Worm (Caenorhabditis elegans) whole organism, L4 larva: ENCODE data around the gene npr-43.
A peak's percentile ranks its signal among the peaks of the same experiment; 100 is the strongest.

ENCODE experiments used
- F26F4.8 ChIP-seq: fragments of 200-800 bp; sonication (Bioruptor generic); conservative IDR thresholded peaks from 2 replicates; pipeline ENCODE4 v1.3.6; 2022; ENCODE audit warnings: missing genetic modification characterization, missing compliant biosample characterization
- F37D6.2 ChIP-seq: sonication (generic microtip); optimal IDR thresholded peaks from 2 replicates; lab custom pipeline; 2016; ENCODE audit warnings: mild to moderate bottlenecking, missing genetic modification characterization, missing compliant biosample characterization
- F44E2.7 ChIP-seq: fragments of 200-800 bp; sonication (Bioruptor generic); IDR thresholded peaks from 2 replicates; pipeline ENCODE4 v2.1.2; 2022; ENCODE audit warnings: missing genetic modification characterization, missing compliant biosample characterization
- R02D3.7 ChIP-seq: fragments of 150-350 bp; sonication (generic microtip); optimal IDR thresholded peaks from 3 replicates; lab custom pipeline; 2014; ENCODE audit warnings: missing biosample characterization, missing genetic modification characterization
- T26A8.4 ChIP-seq: fragments of 200-800 bp; sonication (Bioruptor generic); IDR thresholded peaks from 2 replicates; pipeline ENCODE4 v1.3.6; 2022; ENCODE audit warnings: missing genetic modification characterization, missing compliant biosample characterization
- ZK546.5 ChIP-seq, 2 experiments: sonication (generic microtip); optimal IDR thresholded peaks; 2 replicates each; lab custom pipeline; 2017; ENCODE audit warnings: missing biosample characterization in 2 of 2, missing genetic modification characterization in 2 of 2
- aly-2 ChIP-seq: sonication (generic microtip); optimal IDR thresholded peaks from 2 replicates; lab custom pipeline; 2018; ENCODE audit warnings: missing biosample characterization, missing genetic modification characterization
- ceh-44 ChIP-seq: fragments of 200-800 bp; sonication (Bioruptor generic); IDR thresholded peaks from 2 replicates; pipeline ENCODE4 v1.3.6; 2022; ENCODE audit warnings: missing genetic modification reagents, missing genetic modification characterization, missing compliant biosample characterization
- daf-16 ChIP-seq, 3 experiments: sonication (generic microtip); optimal IDR thresholded peaks; 2 replicates each; lab custom pipeline; 2016 to 2017; ENCODE audit warnings: missing genetic modification characterization in 3 of 3, missing genetic modification reagents in 3 of 3, mild to moderate bottlenecking in 2 of 3, missing compliant biosample characterization in 2 of 3, missing biosample characterization in 1 of 3, moderate library complexity in 1 of 3
- dmd-8 ChIP-seq: fragments of 200-800 bp; sonication (Bioruptor generic); IDR thresholded peaks from 2 replicates; pipeline ENCODE4 v1.3.6; 2022; ENCODE audit warnings: missing genetic modification characterization, missing compliant biosample characterization
- egl-43 ChIP-seq: fragments of 200-800 bp; sonication (Bioruptor generic); IDR thresholded peaks from 2 replicates; pipeline ENCODE4 v1.3.6; 2022; ENCODE audit warnings: missing genetic modification reagents, missing genetic modification characterization, missing compliant biosample characterization
- fos-1 ChIP-seq: fragments of 150-350 bp; optimal IDR thresholded peaks from 2 replicates; lab custom pipeline; 2014; ENCODE audit warnings: missing biosample characterization, missing genetic modification characterization
- hif-1 ChIP-seq, 2 experiments: sonication (generic microtip); optimal IDR thresholded peaks; 2 replicates each; lab custom pipeline; 2016 to 2017; ENCODE audit warnings: missing compliant biosample characterization in 2 of 2, missing genetic modification characterization in 2 of 2, missing genetic modification reagents in 2 of 2, missing genotype in 2 of 2, mild to moderate bottlenecking in 1 of 2
- hlh-11 ChIP-seq: fragments of 200-800 bp; sonication (Bioruptor generic); optimal IDR thresholded peaks from 2 replicates; lab custom pipeline; 2018; ENCODE audit warnings: mild to moderate bottlenecking, missing genetic modification characterization, missing compliant biosample characterization
- hmg-1.1 ChIP-seq: fragments of 200-800 bp; sonication (Bioruptor generic); IDR thresholded peaks from 2 replicates; pipeline ENCODE4 v1.3.6; 2022; ENCODE audit warnings: missing genetic modification reagents, missing genetic modification characterization, missing compliant biosample characterization
- lim-7 ChIP-seq: fragments of 200-800 bp; sonication (Bioruptor generic); IDR thresholded peaks from 2 replicates; pipeline ENCODE4 v1.3.6; 2022; ENCODE audit warnings: missing genetic modification characterization, missing compliant biosample characterization
- madf-5 ChIP-seq, 2 experiments: fragments of 200-800 bp; sonication (Bioruptor generic); IDR thresholded peaks; 2 replicates each; pipeline ENCODE4 v1.3.6; 2022; ENCODE audit warnings: missing compliant biosample characterization in 2 of 2, missing genetic modification characterization in 2 of 2
- madf-9 ChIP-seq: fragments of 200-800 bp; sonication (Bioruptor generic); conservative IDR thresholded peaks from 2 replicates; pipeline ENCODE4 v1.3.6; 2022; ENCODE audit warnings: missing genetic modification reagents, missing genetic modification characterization, missing compliant biosample characterization
- mdl-1 ChIP-seq, 2 experiments: fragments of 150-350 bp in 1 of 2; sonication (generic microtip) in 1 of 2; optimal IDR thresholded peaks; 2 replicates each; lab custom pipeline; 2014 to 2017; ENCODE audit warnings: missing biosample characterization in 2 of 2, missing genetic modification characterization in 2 of 2
- nhr-48 ChIP-seq: sonication (generic microtip); optimal IDR thresholded peaks from 2 replicates; lab custom pipeline; 2016; ENCODE audit warnings: mild to moderate bottlenecking, missing genetic modification characterization, missing compliant biosample characterization
- pha-4 ChIP-seq, 2 experiments: fragments of 150-350 bp in 1 of 2; fragments of 200-800 bp in 1 of 2; sonication (Bioruptor generic) in 1 of 2; IDR thresholded peaks in 1 of 2; optimal IDR thresholded peaks in 1 of 2; 2 replicates each; pipeline versions ENCODE4 v1.3.6 to Lab custom; 2014 to 2022; ENCODE audit warnings: missing genetic modification characterization in 2 of 2, missing genetic modification reagents in 2 of 2, missing biosample characterization in 1 of 2, missing compliant biosample characterization in 1 of 2
- sdz-12 ChIP-seq: fragments of 200-800 bp; sonication (Bioruptor generic); optimal IDR thresholded peaks from 2 replicates; lab custom pipeline; 2018; ENCODE audit warnings: mild to moderate bottlenecking, missing genetic modification characterization, missing compliant biosample characterization
- set-16 ChIP-seq: fragments of 200-800 bp; sonication (Bioruptor generic); IDR thresholded peaks from 2 replicates; pipeline ENCODE4 v1.3.6; 2022; ENCODE audit warnings: missing genetic modification reagents, missing genetic modification characterization, missing compliant biosample characterization
- tra-1 ChIP-seq: fragments of 200-800 bp; sonication (Bioruptor generic); IDR thresholded peaks from 2 replicates; pipeline ENCODE4 v1.3.6; 2022; ENCODE audit warnings: missing genetic modification reagents, missing genetic modification characterization, missing compliant biosample characterization
- unc-130 ChIP-seq: sonication (generic microtip); optimal IDR thresholded peaks from 2 replicates; lab custom pipeline; 2016; ENCODE audit warnings: missing genetic modification reagents, missing genetic modification characterization, missing compliant biosample characterization
- unc-62 ChIP-seq, 3 experiments: fragments of 150-350 bp in 1 of 3; sonication (generic microtip); optimal IDR thresholded peaks in 2 of 3; peaks in 1 of 3; 1 replicate in 1 of 3; 2 replicates in 2 of 3; lab custom pipeline; 2014 to 2017; ENCODE audit warnings: missing biosample characterization in 3 of 3, missing genetic modification characterization in 3 of 3, missing genetic modification reagents in 3 of 3, missing genotype in 1 of 3
- zip-2 ChIP-seq: fragments of 150-350 bp; optimal IDR thresholded peaks from 2 replicates; lab custom pipeline; 2014; ENCODE audit warnings: missing biosample characterization, missing genetic modification characterization

The npr-43 gene

ce11 chrV:14347234-14347826 lies 31.6 kb downstream of the npr-43 start, which contains the start of gene cept-2 (continued):
- TF ChIP-seq T26A8.4 (GFP tag; lab: Robert Waterston, UW) (peak; percentile 82), lim-7 (GFP tag; lab: Robert Waterston, UW) (no peak), hmg-1.1 (GFP tag; lab: Robert Waterston, UW) (peak; percentile 85), dmd-8 (GFP tag; lab: Robert Waterston, UW) (no peak), egl-43 (GFP tag; lab: Robert Waterston, UW) (peak; percentile 62; the same call in 1 of the 2 replicates), ZK546.5 (tag; optimal IDR thresholded peaks at IDR 0.05; lab: Kevin White, UChicago) (no peak), set-16 (GFP tag; lab: Robert Waterston, UW) (no peak), tra-1 (GFP tag; lab: Robert Waterston, UW) (peak; percentile 48; the same call in 1 of the 2 replicates), nhr-48 (tag; lab: Kevin White, UChicago) (no peak), F37D6.2 (no peak), aly-2 (tag; lab: Kevin White, UChicago) (no peak)

- no peak for TF ChIP-seq sdz-12 (GFP tag; lab: Kevin White, UChicago)
- peak in 1 of 2 experiments; percentile 79 for TF ChIP-seq unc-62 (GFP tag; optimal IDR thresholded peaks at IDR 0.05 in 1 of 2; lab: Kevin White, UChicago)
- TF ChIP-seq unc-62 (tag; optimal IDR thresholded peaks at IDR 0.05; lab: Kevin White, UChicago) = no peak
Observed at ce11 chrV:14341672-14342071, 37.2 kb downstream of the npr-43 start, which contains the start of gene F47B8.10. TSS of gene F47B8.10 (plus strand) at chrV:14341972.

ce11 chrV:14336655-14337054 lies 42.2 kb downstream of the npr-43 start, which contains the start of gene srm-6:
TSS of gene srm-6 (plus strand) at chrV:14336955.
- TF ChIP-seq pha-4 (GFP tag; IDR thresholded peaks at IDR 0.05; lab: Robert Waterston, UW) = no peak
- TF ChIP-seq pha-4 (tag; optimal IDR thresholded peaks at IDR 0.05; lab: Kevin White, UChicago) = no peak
- TF ChIP-seq daf-16 (GFP tag; optimal IDR thresholded peaks at IDR 0.05; lab: Kevin White, UChicago) = no peak
- no peak for TF ChIP-seq daf-16 (tag; optimal IDR thresholded peaks at IDR 0.05; lab: Kevin White, UChicago)
- no peak for TF ChIP-seq hif-1 (tag; optimal IDR thresholded peaks at IDR 0.05; lab: Kevin White, UChicago)
- no peak for TF ChIP-seq fos-1 (tag; lab: Kevin White, UChicago)
- TF ChIP-seq dmd-8 (GFP tag; lab: Robert Waterston, UW) = no peak
- no peak for TF ChIP-seq F44E2.7 (GFP tag; lab: Robert Waterston, UW)
- no peak for TF ChIP-seq mdl-1 (tag; optimal IDR thresholded peaks at IDR 0.05; lab: Kevin White, UChicago)
- no peak for TF ChIP-seq zip-2 (tag; lab: Kevin White, UChicago)

ce11 chrV:14334901-14335300 lies 44.0 kb downstream of the npr-43 start, which contains the start of gene srm-5:
TSS of gene srm-5 (plus strand) at chrV:14335201.
- no peak for TF ChIP-seq R02D3.7 (tag; lab: Kevin White, UChicago)
- no peak for TF ChIP-seq ceh-44 (GFP tag; lab: Robert Waterston, UW)
- TF ChIP-seq unc-130 (GFP tag; lab: Kevin White, UChicago) = no peak
- TF ChIP-seq hlh-11 (tag; lab: Kevin White, UChicago) = no peak

ce11 chrV:14333116-14333515 lies 45.8 kb downstream of the npr-43 start, which contains the start of gene srm-4:
TSS of gene srm-4 (plus strand) at chrV:14333416.
- TF ChIP-seq ZK546.5 (tag; optimal IDR thresholded peaks at IDR 0.05; lab: Kevin White, UChicago) (no peak), lim-7 (GFP tag; lab: Robert Waterston, UW) (no peak), F26F4.8 (GFP tag; lab: Robert Waterston, UW) (no peak), madf-5 (GFP tag; IDR thresholded peaks at IDR 0.05; lab: Robert Waterston, UW) (no peak), T26A8.4 (GFP tag; lab: Robert Waterston, UW) (no peak), F44E2.7 (GFP tag; lab: Robert Waterston, UW) (no peak), madf-9 (GFP tag; lab: Robert Waterston, UW) (no peak)
